Worm (Caenorhabditis elegans) whole organism, L3 larva: ENCODE measurements around the gene rom-3.
A peak's percentile ranks its signal among the peaks of the same experiment; 100 is the strongest.

Source experiments
- R02D3.7 ChIP-seq: fragments of 150-350 bp; optimal IDR thresholded peaks from 2 replicates; lab custom pipeline; 2014; ENCODE audit warnings: missing biosample characterization, missing genetic modification characterization
- ama-1 ChIP-seq: fragments of 150-350 bp; optimal IDR thresholded peaks from 2 replicates; lab custom pipeline; 2018
- ceh-16 ChIP-seq: sonication (generic microtip); optimal IDR thresholded peaks from 2 replicates; lab custom pipeline; 2017; ENCODE audit warnings: missing biosample characterization, missing genetic modification characterization
- ceh-28 ChIP-seq: fragments of 150-350 bp; optimal IDR thresholded peaks from 2 replicates; lab custom pipeline; 2014; ENCODE audit warnings: missing biosample characterization, missing genetic modification reagents, missing genetic modification characterization
- ceh-82 ChIP-seq: fragments of 150-350 bp; optimal IDR thresholded peaks from 2 replicates; lab custom pipeline; 2014; ENCODE audit warnings: missing biosample characterization, missing genetic modification characterization
- daf-12 ChIP-seq: fragments of 150-350 bp; optimal IDR thresholded peaks from 2 replicates; lab custom pipeline; 2014; ENCODE audit warnings: missing biosample characterization, missing genetic modification reagents, missing genetic modification characterization
- egl-27 ChIP-seq: sonication (generic microtip); optimal IDR thresholded peaks from 4 replicates; lab custom pipeline; 2017; ENCODE audit warnings: missing biosample characterization, missing genetic modification reagents, missing genetic modification characterization
- elt-1 ChIP-seq: fragments of 150-350 bp; optimal IDR thresholded peaks from 2 replicates; lab custom pipeline; 2014; ENCODE audit warnings: missing biosample characterization, missing genetic modification characterization
- elt-2 ChIP-seq: sonication (generic microtip); optimal IDR thresholded peaks from 2 replicates; lab custom pipeline; 2016; ENCODE audit warnings: missing genetic modification reagents, mild to moderate bottlenecking, missing genetic modification characterization, missing compliant biosample characterization
- elt-3 ChIP-seq, 3 experiments: fragments of 150-350 bp in 1 of 3; sonication (generic microtip) in 2 of 3; optimal IDR thresholded peaks; 2 replicates in 2 of 3; 4 replicates in 1 of 3; lab custom pipeline; 2014 to 2017; ENCODE audit warnings: missing biosample characterization in 3 of 3, missing genetic modification characterization in 3 of 3
- fkh-10 ChIP-seq: sonication (generic microtip); optimal IDR thresholded peaks from 2 replicates; lab custom pipeline; 2017; ENCODE audit warnings: missing biosample characterization, missing genetic modification reagents, missing genetic modification characterization
- fos-1 ChIP-seq: fragments of 150-350 bp; optimal IDR thresholded peaks from 2 replicates; lab custom pipeline; 2014; ENCODE audit warnings: missing biosample characterization, missing genetic modification characterization
- hmg-11 ChIP-seq: sonication (generic microtip); optimal IDR thresholded peaks from 2 replicates; lab custom pipeline; 2016; ENCODE audit warnings: missing genetic modification characterization, missing compliant biosample characterization
- lin-15B ChIP-seq: fragments of 150-350 bp; optimal IDR thresholded peaks from 2 replicates; lab custom pipeline; 2014; ENCODE audit warnings: missing biosample characterization, missing genetic modification characterization
- lin-39 ChIP-seq: fragments of 150-350 bp; optimal IDR thresholded peaks from 2 replicates; lab custom pipeline; 2018; ENCODE audit warnings: missing biosample characterization, missing genetic modification reagents, missing genetic modification characterization
- mdl-1 ChIP-seq: fragments of 150-350 bp; optimal IDR thresholded peaks from 2 replicates; lab custom pipeline; 2014; ENCODE audit warnings: missing biosample characterization, missing genetic modification characterization
- mml-1 ChIP-seq: fragments of 150-350 bp; sonication (generic microtip); optimal IDR thresholded peaks from 3 replicates; lab custom pipeline; 2014; ENCODE audit warnings: missing biosample characterization, missing genetic modification characterization
- nfya-1 ChIP-seq: sonication (generic microtip); optimal IDR thresholded peaks from 2 replicates; lab custom pipeline; 2017; ENCODE audit warnings: missing genetic modification characterization, mild to moderate bottlenecking, missing compliant biosample characterization, antibody characterized with exemption, moderate library complexity; ENCODE audit not compliant: insufficient read depth
- nhr-11 ChIP-seq: fragments of 150-350 bp; optimal IDR thresholded peaks from 2 replicates; lab custom pipeline; 2014; ENCODE audit warnings: missing biosample characterization, missing genetic modification characterization
- nhr-12 ChIP-seq: fragments of 150-350 bp; optimal IDR thresholded peaks from 2 replicates; lab custom pipeline; 2014; ENCODE audit warnings: missing biosample characterization, missing genetic modification characterization
- nhr-23 ChIP-seq: fragments of 150-350 bp; optimal IDR thresholded peaks from 2 replicates; lab custom pipeline; 2014; ENCODE audit warnings: missing biosample characterization, missing genetic modification reagents, missing genetic modification characterization
- nhr-237 ChIP-seq: fragments of 150-350 bp; optimal IDR thresholded peaks from 2 replicates; lab custom pipeline; 2014; ENCODE audit warnings: missing biosample characterization, missing genetic modification characterization
- nhr-25 ChIP-seq: sonication (generic microtip); optimal IDR thresholded peaks from 2 replicates; lab custom pipeline; 2017; ENCODE audit warnings: missing biosample characterization, missing genetic modification characterization
- nhr-28 ChIP-seq: fragments of 150-350 bp; optimal IDR thresholded peaks from 2 replicates; lab custom pipeline; 2014; ENCODE audit warnings: missing biosample characterization, missing genetic modification characterization
- nhr-43 ChIP-seq: sonication (generic microtip); optimal IDR thresholded peaks from 2 replicates; lab custom pipeline; 2016; ENCODE audit warnings: mild to moderate bottlenecking, missing genetic modification characterization, missing compliant biosample characterization; ENCODE audit not compliant: poor library complexity, severe bottlenecking
- nhr-67 ChIP-seq: fragments of 150-350 bp; optimal IDR thresholded peaks from 2 replicates; lab custom pipeline; 2014; ENCODE audit warnings: missing biosample characterization, missing genetic modification characterization
- nhr-76 ChIP-seq: fragments of 150-350 bp; sonication (generic microtip); optimal IDR thresholded peaks from 5 replicates; lab custom pipeline; 2014; ENCODE audit warnings: missing biosample characterization, missing genetic modification characterization
- nhr-77 ChIP-seq: fragments of 150-350 bp; optimal IDR thresholded peaks from 2 replicates; lab custom pipeline; 2014; ENCODE audit warnings: missing biosample characterization, missing genetic modification characterization
- pha-4 ChIP-seq: fragments of 150-350 bp; optimal IDR thresholded peaks from 2 replicates; lab custom pipeline; 2014; ENCODE audit warnings: missing biosample characterization, missing genetic modification reagents, missing genetic modification characterization
- sea-2 ChIP-seq: fragments of 150-350 bp; sonication (generic microtip); optimal IDR thresholded peaks from 4 replicates; lab custom pipeline; 2014; ENCODE audit warnings: missing biosample characterization, missing genetic modification reagents, missing genetic modification characterization
- skn-1 ChIP-seq: fragments of 150-350 bp; optimal IDR thresholded peaks from 2 replicates; lab custom pipeline; 2014; ENCODE audit warnings: missing biosample characterization, missing genetic modification characterization
- snpc-4 ChIP-seq: fragments of 150-350 bp; optimal IDR thresholded peaks from 2 replicates; lab custom pipeline; 2014; ENCODE audit warnings: missing biosample characterization, missing genetic modification characterization
- tbx-2 ChIP-seq: sonication (generic microtip); optimal IDR thresholded peaks from 2 replicates; lab custom pipeline; 2016; ENCODE audit warnings: mild to moderate bottlenecking, missing genetic modification characterization, missing compliant biosample characterization
- unc-39 ChIP-seq: sonication (generic microtip); optimal IDR thresholded peaks from 4 replicates; lab custom pipeline; 2017; ENCODE audit warnings: missing biosample characterization, missing genetic modification characterization
- unc-62 ChIP-seq: fragments of 150-350 bp; sonication (generic microtip); optimal IDR thresholded peaks from 4 replicates; lab custom pipeline; 2014; ENCODE audit warnings: missing biosample characterization, missing genetic modification reagents, missing genetic modification characterization
- zag-1 ChIP-seq: fragments of 150-350 bp; optimal IDR thresholded peaks from 2 replicates; lab custom pipeline; 2014; ENCODE audit warnings: missing biosample characterization, missing genetic modification characterization
- ztf-11 ChIP-seq: fragments of 150-350 bp; optimal IDR thresholded peaks from 2 replicates; lab custom pipeline; 2014; ENCODE audit warnings: missing biosample characterization, missing genetic modification characterization
- ztf-4 ChIP-seq: fragments of 150-350 bp; optimal IDR thresholded peaks from 2 replicates; lab custom pipeline; 2014; ENCODE audit warnings: missing biosample characterization, missing genetic modification characterization

rom-3 gene

DNA sequence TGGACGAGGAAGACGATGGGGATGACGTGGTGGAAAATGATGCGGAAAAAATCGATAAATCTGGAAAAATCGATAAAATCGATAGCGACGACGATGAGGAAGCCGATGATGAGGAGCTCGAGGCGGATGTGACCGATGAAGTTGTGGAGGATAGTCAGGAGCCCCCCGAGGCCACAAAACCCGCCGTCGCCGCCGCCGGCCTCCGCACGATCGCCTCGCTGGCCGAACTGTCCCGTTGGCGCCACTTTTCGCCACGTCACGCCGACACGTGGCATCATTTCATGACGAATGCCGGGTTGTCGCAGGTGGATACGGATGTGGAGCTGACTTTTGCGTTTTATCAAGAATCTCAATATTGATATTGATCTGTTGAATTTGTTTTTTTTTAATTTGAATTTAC lies 7.8 kb downstream of the rom-3 start:
- TF ChIP-seq snpc-4 (tag; lab: Kevin White, UChicago) (no peak), ceh-28 (tag; lab: Kevin White, UChicago) (peak; percentile 25)

DNA sequence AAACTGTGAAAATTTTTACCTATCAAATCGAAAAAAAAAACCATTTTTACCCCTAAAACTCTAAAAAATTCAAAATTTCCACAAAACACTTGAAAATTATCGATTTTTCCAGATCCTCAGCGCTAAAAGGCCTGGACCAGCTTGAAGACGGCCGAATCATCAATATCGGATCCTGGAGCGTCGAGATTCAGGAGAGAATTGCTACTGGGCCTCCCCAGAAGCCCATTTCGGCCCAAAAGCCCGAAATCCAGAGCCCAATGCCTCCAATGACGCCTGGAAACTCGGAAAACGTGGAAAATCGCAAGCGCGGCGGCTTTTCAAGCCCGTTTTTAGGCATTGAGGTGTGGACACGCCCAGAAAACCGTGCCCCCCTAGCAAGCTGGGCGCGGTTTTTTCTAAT lies 17.9 kb downstream of the rom-3 start:
- no peak for TF ChIP-seq elt-3 (tag; optimal IDR thresholded peaks at IDR 0.05; lab: Kevin White, UChicago)
- TF ChIP-seq pha-4 (tag; lab: Kevin White, UChicago): no peak
- TF ChIP-seq egl-27 (tag; lab: Kevin White, UChicago): no peak
- no peak for TF ChIP-seq nhr-28
- no peak for TF ChIP-seq nhr-77
- no peak for TF ChIP-seq nhr-237 (tag; lab: Kevin White, UChicago)
- TF ChIP-seq unc-39 (tag; lab: Kevin White, UChicago): no peak
- no peak for TF ChIP-seq mml-1 (tag; lab: Kevin White, UChicago)
- TF ChIP-seq nfya-1 (tag; lab: Kevin White, UChicago): no peak
- no peak for TF ChIP-seq ztf-11 (tag; lab: Kevin White, UChicago)
- TF ChIP-seq sea-2 (GFP tag; lab: Kevin White, UChicago): no peak
- TF ChIP-seq elt-1 (tag; lab: Kevin White, UChicago): no peak
- TF ChIP-seq nhr-25 (tag; lab: Kevin White, UChicago): no peak
- TF ChIP-seq mdl-1 (tag; lab: Kevin White, UChicago): no peak
- no peak for TF ChIP-seq daf-12 (tag; lab: Kevin White, UChicago)
- TF ChIP-seq, all 47 proteins: peak for 0

DNA sequence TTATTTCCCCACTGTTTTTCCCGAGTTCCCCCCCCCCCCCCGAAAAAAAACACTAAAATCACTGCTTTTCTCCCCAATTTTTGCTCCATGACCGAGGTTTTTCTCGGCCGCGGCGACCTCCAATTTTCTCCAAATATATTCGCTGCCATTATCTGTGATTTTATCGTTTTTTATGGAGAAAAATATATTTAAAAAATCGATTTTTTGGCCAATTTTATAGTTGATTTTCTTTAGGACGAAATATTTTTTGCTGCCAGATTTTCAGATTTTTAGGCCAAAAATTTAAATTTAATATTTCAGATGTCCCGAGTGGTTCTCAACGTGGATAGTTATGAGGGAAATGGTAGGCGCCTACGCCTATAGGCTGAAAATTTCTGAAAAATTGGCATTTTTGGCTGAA lies 20.5 kb downstream of the rom-3 start, which contains the start of gene rad-54.B:
Gene rad-54.B, plus strand, starts transcription at position 301 of the 400 bp plus-strand sequence.
- TF ChIP-seq unc-39 (tag; lab: Kevin White, UChicago): no peak
- no peak for TF ChIP-seq nhr-67 (tag; lab: Kevin White, UChicago)
- no peak for TF ChIP-seq tbx-2 (tag; lab: Kevin White, UChicago)
- no peak for TF ChIP-seq daf-12 (tag; lab: Kevin White, UChicago)
- TF ChIP-seq ztf-4 (tag; lab: Kevin White, UChicago): no peak
- TF ChIP-seq nhr-28: no peak
- TF ChIP-seq fos-1 (tag; lab: Kevin White, UChicago): no peak
- no peak for TF ChIP-seq ceh-82
- TF ChIP-seq fkh-10 (GFP tag; lab: Kevin White, UChicago): no peak
- TF ChIP-seq elt-1 (tag; lab: Kevin White, UChicago): no peak
- TF ChIP-seq elt-3 (tag; optimal IDR thresholded peaks at IDR 0.05; lab: Kevin White, UChicago): no peak
- no peak for TF ChIP-seq ztf-11 (tag; lab: Kevin White, UChicago)
- no peak for TF ChIP-seq nfya-1 (tag; lab: Kevin White, UChicago)
- no peak for TF ChIP-seq nhr-12 (tag; lab: Kevin White, UChicago)

ce11 chrIV:16946746-16947145 lies 23.5 kb downstream of the rom-3 start, which contains the start of the genes Y116A8C.9 and arf-6:
Gene Y116A8C.9, minus strand, starts transcription at chrIV:16946800.
Gene arf-6, plus strand, starts transcription at chrIV:16947120.
- TF ChIP-seq ztf-11 (tag; lab: Kevin White, UChicago) (no peak), nhr-43 (tag; lab: Kevin White, UChicago) (peak; percentile 88), ama-1 (lab: Kevin White, UChicago) (no peak), snpc-4 (tag; lab: Kevin White, UChicago) (peak; percentile 77), nhr-28 (no peak), lin-15B (peak; percentile 33), ceh-82 (peak; percentile 13), nfya-1 (tag; lab: Kevin White, UChicago) (peak; percentile 43), lin-39 (tag; lab: Kevin White, UChicago) (peak; percentile 11), hmg-11 (tag; lab: Kevin White, UChicago) (peak; percentile 94), elt-2 (tag; lab: Kevin White, UChicago) (peak; percentile 25), ceh-28 (tag; lab: Kevin White, UChicago) (peak; percentile 80), tbx-2 (tag; lab: Kevin White, UChicago) (peak; percentile 10), pha-4 (tag; lab: Kevin White, UChicago) (peak; percentile 60), nhr-23 (peak; percentile 66), R02D3.7 (peak; percentile 20)
- TF ChIP-seq, all 47 proteins: peak for 13

DNA sequence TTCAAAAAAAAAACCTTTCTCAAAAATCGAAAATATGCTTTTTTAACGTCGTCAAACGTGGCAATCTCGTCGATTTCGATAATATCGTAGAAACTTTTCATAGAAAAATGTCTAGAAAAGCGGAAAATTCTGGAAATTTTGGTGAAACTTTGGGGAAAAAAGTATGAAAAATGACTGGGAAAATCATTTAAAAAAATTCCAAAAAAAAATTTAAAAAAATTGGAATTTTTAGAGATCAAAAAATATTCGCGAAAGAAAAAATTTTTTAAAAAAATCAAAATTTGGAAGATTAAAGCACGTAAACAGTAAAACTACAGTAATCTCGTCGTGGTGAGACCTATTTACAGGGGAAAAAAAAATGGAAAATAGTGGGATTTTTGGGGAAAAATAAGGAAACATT lies 31.3 kb downstream of the rom-3 start, which contains the start of gene Y116A8C.10:
Gene Y116A8C.10, minus strand, starts transcription at position 101 of the 400 bp plus-strand sequence.
- TF ChIP-seq nhr-77 (no peak), tbx-2 (tag; lab: Kevin White, UChicago) (no peak), nhr-43 (tag; lab: Kevin White, UChicago) (no peak), lin-39 (tag; lab: Kevin White, UChicago) (no peak), nhr-23 (no peak), ceh-16 (tag; lab: Kevin White, UChicago) (no peak), nhr-11 (tag; lab: Kevin White, UChicago) (no peak), nfya-1 (tag; lab: Kevin White, UChicago) (no peak), unc-62 (GFP tag; lab: Kevin White, UChicago) (no peak), daf-12 (tag; lab: Kevin White, UChicago) (no peak), snpc-4 (tag; lab: Kevin White, UChicago) (no peak), nhr-237 (tag; lab: Kevin White, UChicago) (no peak), skn-1 (no peak), nhr-76 (tag; lab: Kevin White, UChicago) (no peak), ztf-11 (tag; lab: Kevin White, UChicago) (no peak), zag-1 (tag; lab: Kevin White, UChicago) (no peak), unc-39 (tag; lab: Kevin White, UChicago) (no peak)
